Worm (Caenorhabditis elegans): Measurements from ENCODE around the gene fbxa-47.

- no peak for TF ChIP-seq dao-5 (tag; optimal IDR thresholded peaks at IDR 0.05)
- TF ChIP-seq him-1 (tag; optimal IDR thresholded peaks at IDR 0.05) = no peak
Measured at ce11 chrIII:2272075-2272474, 39.8 kb upstream of the fbxa-47 start, which contains the start of gene fbxa-48.
